Worm (Caenorhabditis elegans) whole organism, young adult: ENCODE data around the gene srbc-27.
"Not testable (repeated sequence)": the region's sequence is repeated elsewhere in the genome, so short reads cannot be mapped to it uniquely, and the experiment has no call there.

Experiments
- B0035.1 ChIP-seq: sonication (generic microtip); optimal IDR thresholded peaks from 2 replicates; lab custom pipeline; 2016; ENCODE audit warnings: missing genetic modification characterization, mild to moderate bottlenecking, missing compliant biosample characterization, missing genotype, missing genetic modification reagents
- F10E7.11 ChIP-seq: sonication (generic microtip); optimal IDR thresholded peaks from 2 replicates; lab custom pipeline; 2017; ENCODE audit warnings: mild to moderate bottlenecking, missing genetic modification characterization, moderate library complexity, missing compliant biosample characterization
- F22D6.2 ChIP-seq: sonication (generic microtip); optimal IDR thresholded peaks from 2 replicates; lab custom pipeline; 2016; ENCODE audit warnings: mild to moderate bottlenecking, missing genetic modification characterization, missing compliant biosample characterization
- F33H1.4 ChIP-seq: fragments of 200-800 bp; sonication (Bioruptor generic); IDR thresholded peaks from 2 replicates; pipeline ENCODE4 v1.3.6; 2022; ENCODE audit warnings: missing genetic modification reagents, missing genetic modification characterization, missing compliant biosample characterization
- F52B5.7 ChIP-seq: sonication (generic microtip); optimal IDR thresholded peaks from 2 replicates; lab custom pipeline; 2016; ENCODE audit warnings: mild to moderate bottlenecking, missing genetic modification characterization, missing compliant biosample characterization
- F55B11.4 ChIP-seq: sonication (generic microtip); optimal IDR thresholded peaks from 2 replicates; lab custom pipeline; 2016; ENCODE audit warnings: missing compliant biosample characterization, missing genetic modification characterization, borderline replicate concordance; ENCODE audit not compliant: insufficient read depth
- F57A8.1 ChIP-seq: fragments of 200-800 bp; sonication (Bioruptor generic); optimal IDR thresholded peaks from 2 replicates; lab custom pipeline; 2018; ENCODE audit warnings: mild to moderate bottlenecking, missing genetic modification characterization, moderate library complexity, missing compliant biosample characterization
- T26A5.8 ChIP-seq: sonication (generic microtip); optimal IDR thresholded peaks from 2 replicates; lab custom pipeline; 2016; ENCODE audit warnings: missing genetic modification characterization, missing compliant biosample characterization
- Y67H2A.10 ChIP-seq: fragments of 200-800 bp; sonication (Bioruptor generic); conservative IDR thresholded peaks from 2 replicates; pipeline ENCODE4 v1.3.6; 2022; ENCODE audit warnings: missing genetic modification reagents, missing genetic modification characterization, missing compliant biosample characterization
- Y79H2A.3 ChIP-seq: fragments of 200-800 bp; sonication (Bioruptor generic); conservative IDR thresholded peaks from 2 replicates; pipeline ENCODE4 v1.3.6; 2022; ENCODE audit warnings: missing genetic modification reagents, missing genetic modification characterization, missing compliant biosample characterization
- aptf-2 ChIP-seq: fragments of 200-800 bp; sonication (Bioruptor generic); conservative IDR thresholded peaks from 2 replicates; pipeline ENCODE4 v1.3.6; 2022; ENCODE audit warnings: missing genetic modification reagents, missing genetic modification characterization, missing compliant biosample characterization
- athp-1 ChIP-seq: sonication (generic microtip); optimal IDR thresholded peaks from 2 replicates; lab custom pipeline; 2017; ENCODE audit warnings: mild to moderate bottlenecking, missing genetic modification characterization, missing compliant biosample characterization
- attf-6 ChIP-seq: fragments of 200-800 bp; sonication (Bioruptor generic); IDR thresholded peaks from 2 replicates; pipeline ENCODE4 v1.3.6; 2022; ENCODE audit warnings: missing genetic modification reagents, missing genetic modification characterization, missing compliant biosample characterization
- ceh-100 ChIP-seq: fragments of 200-800 bp; sonication (Bioruptor generic); IDR thresholded peaks from 2 replicates; pipeline ENCODE4 v1.3.6; 2022; ENCODE audit warnings: missing genetic modification reagents, missing genetic modification characterization, missing compliant biosample characterization
- ceh-58 ChIP-seq: fragments of 200-800 bp; sonication (Bioruptor generic); IDR thresholded peaks from 2 replicates; pipeline ENCODE4 v1.3.6; 2022; ENCODE audit warnings: missing genetic modification characterization, missing compliant biosample characterization
- ceh-79 ChIP-seq: sonication (generic microtip); optimal IDR thresholded peaks from 2 replicates; lab custom pipeline; 2017; ENCODE audit warnings: mild to moderate bottlenecking, missing genetic modification characterization, missing compliant biosample characterization
- dpl-1 ChIP-seq: fragments of 150-350 bp; optimal IDR thresholded peaks from 2 replicates; lab custom pipeline; 2014; ENCODE audit warnings: missing biosample characterization, missing genetic modification reagents, missing genetic modification characterization
- egl-44 ChIP-seq: fragments of 200-800 bp; sonication (Bioruptor generic); IDR thresholded peaks from 2 replicates; pipeline ENCODE4 v1.3.6; 2022; ENCODE audit warnings: missing genetic modification reagents, missing genetic modification characterization, missing compliant biosample characterization
- ekl-4 ChIP-seq: fragments of 200-800 bp; sonication (Bioruptor generic); IDR thresholded peaks from 2 replicates; pipeline ENCODE4 v1.3.6; 2022; ENCODE audit warnings: missing genetic modification reagents, missing genetic modification characterization, missing compliant biosample characterization
- hlh-26 ChIP-seq: fragments of 200-800 bp; sonication (Bioruptor generic); conservative IDR thresholded peaks from 2 replicates; pipeline ENCODE4 v1.3.6; 2022; ENCODE audit warnings: missing genetic modification reagents, missing genetic modification characterization, missing compliant biosample characterization
- hmg-20 ChIP-seq: fragments of 200-800 bp; sonication (Bioruptor generic); IDR thresholded peaks from 2 replicates; pipeline ENCODE4 v1.3.6; 2022; ENCODE audit warnings: missing genetic modification reagents, missing genetic modification characterization, missing compliant biosample characterization
- hrde-1 ChIP-seq: sonication (generic microtip); optimal IDR thresholded peaks from 2 replicates; lab custom pipeline; 2016; ENCODE audit warnings: missing genetic modification characterization, mild to moderate bottlenecking, missing compliant biosample characterization, moderate library complexity, missing genotype, missing genetic modification reagents, borderline replicate concordance
- lag-1 ChIP-seq: fragments of 200-800 bp; sonication (Bioruptor generic); IDR thresholded peaks from 2 replicates; pipeline ENCODE4 v1.3.6; 2022; ENCODE audit warnings: missing genetic modification reagents, missing genetic modification characterization, missing compliant biosample characterization
- lsy-27 ChIP-seq: sonication (generic microtip); optimal IDR thresholded peaks from 2 replicates; lab custom pipeline; 2017; ENCODE audit warnings: missing genetic modification characterization, mild to moderate bottlenecking, missing compliant biosample characterization, antibody characterized with exemption, missing genotype, borderline replicate concordance; ENCODE audit not compliant: insufficient read depth
- madf-10 ChIP-seq: sonication (generic microtip); optimal IDR thresholded peaks from 2 replicates; lab custom pipeline; 2016; ENCODE audit warnings: mild to moderate bottlenecking, missing genetic modification characterization, missing compliant biosample characterization
- madf-3 ChIP-seq: fragments of 200-800 bp; sonication (Bioruptor generic); IDR thresholded peaks from 2 replicates; pipeline ENCODE4 v1.3.6; 2022; ENCODE audit warnings: missing genetic modification reagents, missing genetic modification characterization, missing compliant biosample characterization
- madf-8 ChIP-seq: fragments of 200-800 bp; sonication (Bioruptor generic); conservative IDR thresholded peaks from 2 replicates; pipeline ENCODE4 v1.3.6; 2022; ENCODE audit warnings: missing genetic modification reagents, missing genetic modification characterization, missing compliant biosample characterization
- mxl-1 ChIP-seq: sonication (generic microtip); optimal IDR thresholded peaks from 2 replicates; lab custom pipeline; 2016; ENCODE audit warnings: missing genetic modification characterization, missing compliant biosample characterization
- nhr-179 ChIP-seq: sonication (generic microtip); optimal IDR thresholded peaks from 2 replicates; lab custom pipeline; 2016; ENCODE audit warnings: mild to moderate bottlenecking, missing genetic modification characterization, missing compliant biosample characterization
- pbrm-1 ChIP-seq: fragments of 200-800 bp; sonication (Bioruptor generic); IDR thresholded peaks from 2 replicates; pipeline ENCODE4 v1.3.6; 2022; ENCODE audit warnings: missing genetic modification reagents, missing genetic modification characterization, missing compliant biosample characterization
- rec-8 ChIP-seq, 2 experiments: sonication (generic microtip); optimal IDR thresholded peaks; 2 replicates each; lab custom pipeline; 2016; ENCODE audit warnings: mild to moderate bottlenecking in 2 of 2, missing genetic modification characterization in 2 of 2, missing genetic modification reagents in 2 of 2, missing genotype in 2 of 2, missing biosample characterization in 1 of 2, missing compliant biosample characterization in 1 of 2, moderate library complexity in 1 of 2
- repo-1 ChIP-seq: sonication (generic microtip); optimal IDR thresholded peaks from 2 replicates; lab custom pipeline; 2017; ENCODE audit warnings: mild to moderate bottlenecking, missing genetic modification characterization, missing compliant biosample characterization
- rpc-1 ChIP-seq, 2 experiments: fragments of 150-350 bp in 1 of 2; sonication (generic microtip) in 1 of 2; optimal IDR thresholded peaks; 2 replicates each; lab custom pipeline; 2014 to 2018; ENCODE audit warnings: missing biosample characterization in 1 of 2, missing genetic modification characterization in 1 of 2, missing genetic modification reagents in 1 of 2, missing genotype in 1 of 2
- snpc-3.4 ChIP-seq: sonication (generic microtip); optimal IDR thresholded peaks from 2 replicates; lab custom pipeline; 2017; ENCODE audit warnings: missing genetic modification characterization, mild to moderate bottlenecking, missing compliant biosample characterization, antibody characterized with exemption, moderate library complexity, missing genotype, missing genetic modification reagents
- somi-1 ChIP-seq: fragments of 200-800 bp; sonication (Bioruptor generic); optimal IDR thresholded peaks from 2 replicates; lab custom pipeline; 2018; ENCODE audit warnings: mild to moderate bottlenecking, missing genetic modification characterization, missing compliant biosample characterization
- tbx-9 ChIP-seq: sonication (generic microtip); optimal IDR thresholded peaks from 2 replicates; lab custom pipeline; 2016; ENCODE audit warnings: borderline replicate concordance, missing genetic modification characterization, inconsistent platforms, missing compliant biosample characterization
- tlf-1 ChIP-seq: fragments of 200-800 bp; sonication (Bioruptor generic); optimal IDR thresholded peaks from 2 replicates; lab custom pipeline; 2018; ENCODE audit warnings: mild to moderate bottlenecking, missing genetic modification characterization, missing compliant biosample characterization
- ztf-25 ChIP-seq: fragments of 200-800 bp; sonication (Bioruptor generic); IDR thresholded peaks from 2 replicates; pipeline ENCODE4 v1.3.6; 2022; ENCODE audit warnings: missing genetic modification reagents, missing genetic modification characterization, missing compliant biosample characterization

The srbc-27 gene

ce11 chrV:17430903-17431302, at the start of gene srbc-27:
TSS of gene srbc-27 (plus strand) at chrV:17431203.
- no peak for TF ChIP-seq hmg-20 (GFP tag; lab: Robert Waterston, UW)
- TF ChIP-seq, all 124 proteins: peak for 0

ce11 chrV:17395374-17395773, 35.6 kb upstream of the srbc-27 start, which contains the start of gene srh-120:
TSS of gene srh-120 (plus strand) at chrV:17395674.
- TF ChIP-seq ceh-58 (no peak), Y79H2A.3 (GFP tag; lab: Robert Waterston, UW) (no peak), aptf-2 (GFP tag; lab: Robert Waterston, UW) (no peak), tlf-1 (GFP tag; lab: Kevin White, UChicago) (no peak), tbx-9 (no peak), F57A8.1 (GFP tag; lab: Kevin White, UChicago) (no peak), madf-3 (no peak), dpl-1 (GFP tag; lab: Kevin White, UChicago) (no peak), snpc-3.4 (tag; lab: Kevin White, UChicago) (no peak), ceh-100 (GFP tag; lab: Robert Waterston, UW) (no peak), Y67H2A.10 (GFP tag; lab: Robert Waterston, UW) (no peak), F22D6.2 (tag; lab: Kevin White, UChicago) (no peak)

DNA sequence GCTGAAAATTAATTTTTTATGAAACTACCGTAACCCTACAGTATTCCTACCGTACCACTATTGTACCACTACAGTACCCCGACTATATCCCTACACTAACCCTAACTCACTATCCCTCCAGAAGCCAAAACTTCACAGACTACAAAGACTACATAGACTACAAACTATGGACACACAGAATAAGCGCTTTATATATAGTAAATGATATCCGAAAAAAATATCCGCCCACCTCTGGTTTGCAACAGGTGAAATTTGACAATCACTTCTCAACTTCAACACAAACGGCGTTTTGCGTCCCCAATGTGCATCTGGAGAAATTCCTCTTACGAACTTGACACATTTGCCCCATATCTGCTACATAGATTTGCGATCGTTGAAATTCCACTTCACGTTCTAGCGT, 21.0 kb upstream of the srbc-27 start, which contains the start of gene srh-132:
Gene srh-132, plus strand, starts transcription at position 301 of the 400 bp plus-strand sequence.
- TF ChIP-seq egl-44; madf-10; rec-8 (tag; optimal IDR thresholded peaks at IDR 0.05; lab: Kevin White, UChicago): not testable (repeated sequence)
- TF ChIP-seq, all 124 proteins: peak for 0; not testable (repeated sequence) for 124

- no peak for TF ChIP-seq lsy-27 (tag; lab: Kevin White, UChicago)
- no peak for TF ChIP-seq rec-8 (tag; optimal IDR thresholded peaks at IDR 0.05; lab: Kevin White, UChicago)
- TF ChIP-seq attf-6 (GFP tag; lab: Robert Waterston, UW): no peak
- TF ChIP-seq T26A5.8 (tag; lab: Kevin White, UChicago): no peak
- TF ChIP-seq ceh-79 (tag; lab: Kevin White, UChicago): no peak
- TF ChIP-seq nhr-179 (tag; lab: Kevin White, UChicago): no peak
- no peak for TF ChIP-seq F55B11.4 (tag; lab: Kevin White, UChicago)
- no peak for TF ChIP-seq F10E7.11 (tag; lab: Kevin White, UChicago)
- no peak for TF ChIP-seq dpl-1 (GFP tag; lab: Kevin White, UChicago)
- no peak for TF ChIP-seq lag-1
Measured at ce11 chrV:17414951-17415350, 16.1 kb upstream of the srbc-27 start, which contains the start of gene T27C5.12. TSS of gene T27C5.12 (plus strand) at chrV:17415251.

- TF ChIP-seq hmg-20 (GFP tag; lab: Robert Waterston, UW) (no peak), ekl-4 (GFP tag; lab: Robert Waterston, UW) (no peak), rpc-1 (optimal IDR thresholded peaks at IDR 0.05; lab: Kevin White, UChicago) (no peak), rpc-1 (tag; optimal IDR thresholded peaks at IDR 0.05; lab: Kevin White, UChicago) (no peak), madf-8 (no peak), athp-1 (tag; lab: Kevin White, UChicago) (no peak), hrde-1 (tag; lab: Kevin White, UChicago) (no peak), B0035.1 (no peak), mxl-1 (tag; lab: Kevin White, UChicago) (no peak), F33H1.4 (GFP tag; lab: Robert Waterston, UW) (no peak), F52B5.7 (no peak), somi-1 (GFP tag; lab: Kevin White, UChicago) (no peak), repo-1 (tag; lab: Kevin White, UChicago) (no peak), hlh-26 (GFP tag; lab: Robert Waterston, UW) (no peak), ztf-25 (no peak), pbrm-1 (no peak)
- TF ChIP-seq, all 124 proteins: peak for 0
Measured at ce11 chrV:17416833-17417232, 14.2 kb upstream of the srbc-27 start, which contains the start of gene clc-21. TSS of gene clc-21 (plus strand) at chrV:17417133.
